Worm (Caenorhabditis elegans): ENCODE data around the gene kle-2.

DNA sequence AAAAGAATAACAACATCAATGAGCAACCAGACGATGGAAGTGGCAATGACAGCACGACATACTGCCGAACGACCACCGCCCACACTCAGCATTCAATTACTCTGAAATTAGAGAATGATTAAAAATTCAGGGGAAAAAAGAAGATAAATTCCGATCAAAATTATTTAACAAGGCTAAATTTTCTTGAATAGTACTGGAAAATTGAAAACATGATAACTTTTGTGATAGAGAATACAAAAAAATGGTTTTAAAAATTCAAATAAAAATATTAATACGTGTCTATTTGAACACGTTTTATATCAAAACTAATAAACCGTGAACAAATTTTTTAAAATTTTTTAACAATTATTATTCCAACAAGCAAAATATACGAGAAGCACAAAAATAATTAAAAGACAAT is 23.9 kb upstream of the kle-2 start, which contains the start of gene gly-3:
- TF ChIP-seq egl-27 (tag; optimal IDR thresholded peaks at IDR 0.05) (no peak), ceh-28 (tag; optimal IDR thresholded peaks at IDR 0.05) (no peak), ceh-82 (tag; optimal IDR thresholded peaks at IDR 0.05) (no peak)
